Worm (Caenorhabditis elegans) whole organism, L4 larva: ENCODE data around the gene ZK688.12.
A peak's percentile ranks its signal among the peaks of the same experiment; 100 is the strongest.

Experiments
- R02D3.7 ChIP-seq: fragments of 150-350 bp; sonication (generic microtip); optimal IDR thresholded peaks from 3 replicates; lab custom pipeline; 2014; ENCODE audit warnings: missing biosample characterization, missing genetic modification characterization
- T20F7.1 ChIP-seq: fragments of 200-800 bp; sonication (Bioruptor generic); optimal IDR thresholded peaks from 2 replicates; lab custom pipeline; 2018; ENCODE audit warnings: mild to moderate bottlenecking, missing genetic modification characterization, missing compliant biosample characterization
- Y48G9A.11 ChIP-seq: fragments of 200-800 bp; sonication (Bioruptor generic); IDR thresholded peaks from 2 replicates; pipeline ENCODE4 v1.3.6; 2022; ENCODE audit warnings: missing genetic modification reagents, missing genetic modification characterization, missing compliant biosample characterization
- Y5F2A.4 ChIP-seq: fragments of 200-800 bp; sonication (Bioruptor generic); optimal IDR thresholded peaks from 2 replicates; lab custom pipeline; 2018; ENCODE audit warnings: mild to moderate bottlenecking, missing genetic modification characterization, missing compliant biosample characterization
- Y75B8A.6 ChIP-seq: fragments of 200-800 bp; sonication (Bioruptor generic); IDR thresholded peaks from 2 replicates; pipeline ENCODE4 v1.3.6; 2022; ENCODE audit warnings: missing genetic modification reagents, missing genetic modification characterization, missing compliant biosample characterization
- ZK337.2 ChIP-seq: fragments of 200-800 bp; sonication (Bioruptor generic); IDR thresholded peaks from 2 replicates; pipeline ENCODE4 v1.3.6; 2022; ENCODE audit warnings: missing genetic modification reagents, missing genetic modification characterization, missing compliant biosample characterization
- aha-1 ChIP-seq: fragments of 150-350 bp; peaks from one replicate; lab custom pipeline; 2014; ENCODE audit warnings: missing biosample characterization, missing genetic modification characterization
- attf-4 ChIP-seq: sonication (generic microtip); optimal IDR thresholded peaks from 3 replicates; lab custom pipeline; 2017; ENCODE audit warnings: missing biosample characterization, missing genetic modification characterization
- ceh-20 ChIP-seq: fragments of 200-800 bp; sonication (Bioruptor generic); IDR thresholded peaks from 2 replicates; pipeline ENCODE4 v1.3.6; 2022; ENCODE audit warnings: missing genetic modification reagents, missing genetic modification characterization, missing compliant biosample characterization
- ctbp-1 ChIP-seq: fragments of 200-800 bp; sonication (Bioruptor generic); IDR thresholded peaks from 2 replicates; pipeline ENCODE4 v1.3.6; 2022; ENCODE audit warnings: missing genetic modification reagents, missing genetic modification characterization, missing compliant biosample characterization
- daf-12 ChIP-seq: fragments of 150-350 bp; optimal IDR thresholded peaks from 2 replicates; lab custom pipeline; 2014; ENCODE audit warnings: missing biosample characterization, missing genetic modification reagents, missing genetic modification characterization
- daf-16 ChIP-seq, 3 experiments: sonication (generic microtip); optimal IDR thresholded peaks; 2 replicates each; lab custom pipeline; 2016 to 2017; ENCODE audit warnings: missing genetic modification characterization in 3 of 3, missing genetic modification reagents in 3 of 3, mild to moderate bottlenecking in 2 of 3, missing compliant biosample characterization in 2 of 3, missing biosample characterization in 1 of 3, moderate library complexity in 1 of 3
- dmd-6 ChIP-seq: fragments of 200-800 bp; sonication (Bioruptor generic); IDR thresholded peaks from 2 replicates; pipeline ENCODE4 v1.3.6; 2022; ENCODE audit warnings: missing genetic modification reagents, missing genetic modification characterization, missing compliant biosample characterization
- dmd-8 ChIP-seq: fragments of 200-800 bp; sonication (Bioruptor generic); IDR thresholded peaks from 2 replicates; pipeline ENCODE4 v1.3.6; 2022; ENCODE audit warnings: missing genetic modification characterization, missing compliant biosample characterization
- dpl-1 ChIP-seq: fragments of 150-350 bp; optimal IDR thresholded peaks from 2 replicates; lab custom pipeline; 2014; ENCODE audit warnings: missing biosample characterization, missing genetic modification reagents, missing genetic modification characterization
- dve-1 ChIP-seq: sonication (generic microtip); optimal IDR thresholded peaks from 2 replicates; lab custom pipeline; 2017; ENCODE audit warnings: antibody characterized with exemption, mild to moderate bottlenecking, missing genetic modification characterization, missing compliant biosample characterization; ENCODE audit not compliant: insufficient read depth
- fkh-10 ChIP-seq: fragments of 150-350 bp; optimal IDR thresholded peaks from 2 replicates; lab custom pipeline; 2014; ENCODE audit warnings: missing biosample characterization, missing genetic modification reagents, missing genetic modification characterization
- fos-1 ChIP-seq: fragments of 150-350 bp; optimal IDR thresholded peaks from 2 replicates; lab custom pipeline; 2014; ENCODE audit warnings: missing biosample characterization, missing genetic modification characterization
- gei-8 ChIP-seq: fragments of 200-800 bp; sonication (Bioruptor generic); optimal IDR thresholded peaks from 2 replicates; lab custom pipeline; 2018; ENCODE audit warnings: mild to moderate bottlenecking, missing genetic modification characterization, missing compliant biosample characterization
- hif-1 ChIP-seq, 2 experiments: sonication (generic microtip); optimal IDR thresholded peaks; 2 replicates each; lab custom pipeline; 2016 to 2017; ENCODE audit warnings: missing compliant biosample characterization in 2 of 2, missing genetic modification characterization in 2 of 2, missing genetic modification reagents in 2 of 2, missing genotype in 2 of 2, mild to moderate bottlenecking in 1 of 2
- hlh-30 ChIP-seq: sonication (generic microtip); optimal IDR thresholded peaks from 2 replicates; lab custom pipeline; 2017; ENCODE audit warnings: antibody characterized with exemption, mild to moderate bottlenecking, missing genetic modification characterization, missing compliant biosample characterization; ENCODE audit not compliant: insufficient read depth
- hmg-1.1 ChIP-seq: fragments of 200-800 bp; sonication (Bioruptor generic); IDR thresholded peaks from 2 replicates; pipeline ENCODE4 v1.3.6; 2022; ENCODE audit warnings: missing genetic modification reagents, missing genetic modification characterization, missing compliant biosample characterization
- lin-13 ChIP-seq: fragments of 150-350 bp; optimal IDR thresholded peaks from 2 replicates; lab custom pipeline; 2014; ENCODE audit warnings: missing biosample characterization, missing genetic modification reagents, missing genetic modification characterization
- lin-39 ChIP-seq: fragments of 150-350 bp; optimal IDR thresholded peaks from 2 replicates; lab custom pipeline; 2014; ENCODE audit warnings: missing biosample characterization, missing genetic modification reagents, missing genetic modification characterization
- lsy-2 ChIP-seq, 2 experiments: fragments of 150-350 bp in 1 of 2; sonication (generic microtip) in 1 of 2; optimal IDR thresholded peaks; 2 replicates each; lab custom pipeline; 2014 to 2017; ENCODE audit warnings: missing biosample characterization in 2 of 2, missing genetic modification characterization in 2 of 2
- mep-1 ChIP-seq: fragments of 150-350 bp; sonication (generic microtip); optimal IDR thresholded peaks from 3 replicates; lab custom pipeline; 2014; ENCODE audit warnings: missing biosample characterization, missing genetic modification characterization
- mes-2 ChIP-seq: sonication (generic microtip); optimal IDR thresholded peaks from 2 replicates; lab custom pipeline; 2016; ENCODE audit warnings: missing genotype, mild to moderate bottlenecking, missing genetic modification characterization, missing compliant biosample characterization; ENCODE audit not compliant: poor library complexity, severe bottlenecking
- mxl-3 ChIP-seq: fragments of 200-800 bp; sonication (Bioruptor generic); optimal IDR thresholded peaks from 2 replicates; lab custom pipeline; 2018; ENCODE audit warnings: mild to moderate bottlenecking, missing genetic modification characterization, missing compliant biosample characterization
- nhr-11 ChIP-seq: fragments of 150-350 bp; optimal IDR thresholded peaks from 2 replicates; lab custom pipeline; 2014; ENCODE audit warnings: missing biosample characterization, missing genetic modification characterization
- nhr-25 ChIP-seq: sonication (generic microtip); optimal IDR thresholded peaks from 2 replicates; lab custom pipeline; 2017; ENCODE audit warnings: missing genetic modification characterization, mild to moderate bottlenecking, missing compliant biosample characterization, antibody characterized with exemption, moderate library complexity, borderline replicate concordance; ENCODE audit not compliant: insufficient read depth
- nhr-28 ChIP-seq: fragments of 150-350 bp; optimal IDR thresholded peaks from 2 replicates; lab custom pipeline; 2014; ENCODE audit warnings: missing biosample characterization, missing genetic modification characterization
- nhr-42 ChIP-seq: fragments of 200-800 bp; sonication (Bioruptor generic); IDR thresholded peaks from 2 replicates; pipeline ENCODE4 v1.3.6; 2022; ENCODE audit warnings: missing genetic modification characterization, missing compliant biosample characterization
- nhr-6 ChIP-seq: fragments of 150-350 bp; optimal IDR thresholded peaks from 2 replicates; lab custom pipeline; 2014; ENCODE audit warnings: missing biosample characterization, missing genetic modification characterization
- saeg-2 ChIP-seq: fragments of 200-800 bp; sonication (Bioruptor generic); IDR thresholded peaks from 2 replicates; pipeline ENCODE4 v1.3.6; 2022; ENCODE audit warnings: missing genetic modification reagents, missing genetic modification characterization, missing compliant biosample characterization
- sdz-12 ChIP-seq: fragments of 200-800 bp; sonication (Bioruptor generic); optimal IDR thresholded peaks from 2 replicates; lab custom pipeline; 2018; ENCODE audit warnings: mild to moderate bottlenecking, missing genetic modification characterization, missing compliant biosample characterization
- skn-1 ChIP-seq: fragments of 150-350 bp; optimal IDR thresholded peaks from 2 replicates; lab custom pipeline; 2014; ENCODE audit warnings: missing biosample characterization, missing genetic modification characterization
- snpc-4 ChIP-seq: fragments of 150-350 bp; optimal IDR thresholded peaks from 2 replicates; lab custom pipeline; 2014; ENCODE audit warnings: missing biosample characterization, missing genetic modification characterization
- spr-3 ChIP-seq: fragments of 200-800 bp; sonication (Bioruptor generic); optimal IDR thresholded peaks from 2 replicates; lab custom pipeline; 2018; ENCODE audit warnings: mild to moderate bottlenecking, missing genetic modification characterization, missing compliant biosample characterization
- vab-7 ChIP-seq: fragments of 200-800 bp; sonication (Bioruptor generic); IDR thresholded peaks from 2 replicates; pipeline ENCODE4 v1.3.6; 2022; ENCODE audit warnings: missing genetic modification reagents, missing genetic modification characterization, missing compliant biosample characterization
- zfp-2 ChIP-seq: sonication (generic microtip); optimal IDR thresholded peaks from 2 replicates; lab custom pipeline; 2016; ENCODE audit warnings: mild to moderate bottlenecking, missing genetic modification characterization, missing compliant biosample characterization
- ztf-7 ChIP-seq: fragments of 150-350 bp; optimal IDR thresholded peaks from 2 replicates; lab custom pipeline; 2014; ENCODE audit warnings: missing biosample characterization, missing genetic modification characterization

Gene ZK688.12

DNA sequence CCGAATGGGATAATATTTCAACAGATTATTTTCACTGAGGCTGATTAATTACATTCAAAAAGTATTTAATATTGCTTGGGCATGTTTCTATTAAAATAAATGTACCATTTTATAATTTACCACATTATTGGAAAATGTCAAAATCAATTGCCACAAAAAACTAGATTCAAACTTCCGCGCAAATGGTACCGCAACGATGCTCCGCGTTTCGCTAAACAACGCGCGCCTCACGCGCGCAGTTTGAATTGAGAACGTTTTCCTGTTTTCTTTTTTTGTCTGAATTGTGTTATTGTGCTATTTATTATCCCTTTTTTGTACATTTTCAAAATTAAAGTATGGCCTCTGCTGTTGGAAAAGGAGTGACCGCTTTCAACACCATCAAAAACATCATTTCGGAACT, 27.4 kb upstream of the ZK688.12 start, which contains the start of gene C29E4.12:
Gene C29E4.12, plus strand, starts transcription at position 333 of the 400 bp plus-strand sequence.
- no peak for TF ChIP-seq daf-12 (tag; lab: Kevin White, UChicago)
- TF ChIP-seq dpl-1: peak; percentile 96
- no peak for TF ChIP-seq skn-1
- peak; percentile 55 for TF ChIP-seq nhr-25
- no peak for TF ChIP-seq mxl-3 (GFP tag; lab: Kevin White, UChicago)
- peak; percentile 26 for TF ChIP-seq dve-1 (tag; lab: Kevin White, UChicago)
- TF ChIP-seq hif-1 (tag; optimal IDR thresholded peaks at IDR 0.05; lab: Kevin White, UChicago): peak in 1 of 2 experiments; percentile 27
- TF ChIP-seq nhr-42 (GFP tag; lab: Robert Waterston, UW): no peak
- no peak for TF ChIP-seq ctbp-1 (GFP tag; lab: Robert Waterston, UW)
- TF ChIP-seq nhr-11: peak; percentile 11
- TF ChIP-seq gei-8: no peak
- TF ChIP-seq hmg-1.1 (GFP tag; lab: Robert Waterston, UW): peak; percentile 65; the same call in 1 of the 2 replicates
- no peak for TF ChIP-seq R02D3.7 (tag; lab: Kevin White, UChicago)
- TF ChIP-seq sdz-12 (GFP tag; lab: Kevin White, UChicago): no peak
- no peak for TF ChIP-seq Y5F2A.4 (GFP tag; lab: Kevin White, UChicago)
- peak; percentile 77 for TF ChIP-seq mes-2 (tag; lab: Kevin White, UChicago)
- no peak for TF ChIP-seq fos-1 (tag; lab: Kevin White, UChicago)
- no peak for TF ChIP-seq zfp-2 (tag; lab: Kevin White, UChicago)
- peak; percentile 94 for TF ChIP-seq Y48G9A.11 (GFP tag; lab: Robert Waterston, UW)
- peak; percentile 79 for TF ChIP-seq hlh-30 (tag; lab: Kevin White, UChicago)
- no peak for TF ChIP-seq daf-16 (GFP tag; optimal IDR thresholded peaks at IDR 0.05; lab: Kevin White, UChicago)
- no peak for TF ChIP-seq daf-16 (tag; optimal IDR thresholded peaks at IDR 0.05; lab: Kevin White, UChicago)
- TF ChIP-seq ceh-20 (GFP tag; lab: Robert Waterston, UW): no peak
- peak; percentile 52 for TF ChIP-seq nhr-28
- TF ChIP-seq lin-13 (GFP tag; lab: Kevin White, UChicago): no peak
- TF ChIP-seq fkh-10: peak; percentile 38
- TF ChIP-seq nhr-6 (tag; lab: Kevin White, UChicago): peak; percentile 45
- peak in 1 of 2 experiments; percentile 83 for TF ChIP-seq lsy-2 (tag; optimal IDR thresholded peaks at IDR 0.05; lab: Kevin White, UChicago)
- no peak for TF ChIP-seq vab-7 (GFP tag; lab: Robert Waterston, UW)
- TF ChIP-seq T20F7.1 (GFP tag; lab: Kevin White, UChicago): peak; percentile 99
- TF ChIP-seq spr-3 (GFP tag; lab: Kevin White, UChicago): no peak
- peak; percentile 62 for TF ChIP-seq aha-1 (tag; lab: Kevin White, UChicago)

DNA sequence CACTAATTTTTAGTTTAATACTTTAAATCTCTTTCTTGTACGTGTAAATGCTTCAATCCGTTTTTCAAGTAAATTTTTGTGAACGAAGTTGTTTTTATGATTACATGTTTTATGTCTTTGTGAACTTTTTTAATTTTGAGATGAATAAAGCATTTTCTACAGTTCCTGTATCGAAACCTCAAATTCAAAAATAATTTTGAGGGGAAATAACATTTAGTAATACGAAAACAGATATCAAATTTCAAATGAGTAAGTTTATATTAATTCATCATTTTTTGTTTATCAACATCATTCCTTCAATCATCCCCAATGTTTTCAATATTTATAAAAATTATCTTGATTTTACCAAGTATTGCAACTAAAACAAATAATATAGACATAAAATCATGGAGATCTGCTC, 24.2 kb upstream of the ZK688.12 start, which contains the start of gene C29E4.10:
Gene C29E4.10, plus strand, starts transcription at position 301 of the 400 bp plus-strand sequence.
- TF ChIP-seq sdz-12 (GFP tag; lab: Kevin White, UChicago) (no peak), lin-39 (tag; lab: Kevin White, UChicago) (no peak), ztf-7 (tag; lab: Kevin White, UChicago) (no peak), skn-1 (no peak), fos-1 (tag; lab: Kevin White, UChicago) (no peak), saeg-2 (GFP tag; lab: Robert Waterston, UW) (no peak), hlh-30 (tag; lab: Kevin White, UChicago) (no peak), aha-1 (tag; lab: Kevin White, UChicago) (no peak), vab-7 (GFP tag; lab: Robert Waterston, UW) (no peak), lin-13 (GFP tag; lab: Kevin White, UChicago) (no peak), dmd-8 (GFP tag; lab: Robert Waterston, UW) (no peak), nhr-11 (no peak), dmd-6 (no peak), attf-4 (tag; lab: Kevin White, UChicago) (no peak), ZK337.2 (GFP tag; lab: Robert Waterston, UW) (no peak), mep-1 (tag; lab: Kevin White, UChicago) (no peak), mxl-3 (GFP tag; lab: Kevin White, UChicago) (no peak), Y75B8A.6 (no peak), snpc-4 (tag; lab: Kevin White, UChicago) (no peak)
